Fruit fly (Drosophila melanogaster) whole organism, embryonic: ENCODE results near the gene Ugt305A1.

ENCODE experiments used
- CG11085 ChIP-seq: fragments of 200-800 bp; sonication (Bioruptor generic); IDR thresholded peaks from 2 replicates; pipeline ENCODE4 v1.3.6; 2022; ENCODE audit warnings: missing biosample characterization, missing genetic modification characterization
- CG11093 ChIP-seq: fragments of 200-800 bp; sonication (Bioruptor generic); IDR thresholded peaks from 3 replicates; pipeline ENCODE4 v1.3.6; 2022; ENCODE audit warnings: missing biosample characterization, missing genetic modification characterization
- CG12155 ChIP-seq: fragments of 200-800 bp; sonication (Bioruptor generic); optimal IDR thresholded peaks from 3 replicates; lab custom pipeline; 2016; ENCODE audit warnings: missing biosample characterization, missing genetic modification characterization
- CG13123 ChIP-seq: fragments of 200-800 bp; sonication (Bioruptor generic); optimal IDR thresholded peaks from 2 replicates; lab custom pipeline; 2016; ENCODE audit warnings: missing biosample characterization, missing genetic modification characterization
- CG13775 ChIP-seq: fragments of 200-800 bp; sonication (Bioruptor generic); optimal IDR thresholded peaks from 3 replicates; lab custom pipeline; 2017; ENCODE audit warnings: missing biosample characterization, mild to moderate bottlenecking, missing genetic modification characterization
- CG15073 ChIP-seq: fragments of 200-800 bp; sonication (Bioruptor generic); optimal IDR thresholded peaks from 2 replicates; lab custom pipeline; 2016; ENCODE audit warnings: missing biosample characterization, missing genetic modification characterization
- CG16779 ChIP-seq: fragments of 200-800 bp; sonication (Bioruptor generic); IDR thresholded peaks from 2 replicates; pipeline ENCODE4 v1.3.6; 2022; ENCODE audit warnings: missing biosample characterization, missing genetic modification characterization
- CG17328 ChIP-seq: fragments of 200-800 bp; sonication (Bioruptor generic); IDR thresholded peaks from 2 replicates; pipeline ENCODE4 v1.3.6; 2022; ENCODE audit warnings: missing biosample characterization, missing genetic modification characterization
- CG18262 ChIP-seq: fragments of 200-800 bp; optimal IDR thresholded peaks from 3 replicates; lab custom pipeline; 2019; ENCODE audit warnings: missing biosample characterization, mild to moderate bottlenecking, missing genetic modification characterization, moderate library complexity
- CG2120 ChIP-seq: fragments of 200-800 bp; sonication (Bioruptor generic); optimal IDR thresholded peaks from 3 replicates; lab custom pipeline; 2016; ENCODE audit warnings: missing biosample characterization, missing genetic modification characterization
- CG2712 ChIP-seq: fragments of 200-800 bp; optimal IDR thresholded peaks from 3 replicates; lab custom pipeline; 2019; ENCODE audit warnings: missing biosample characterization, mild to moderate bottlenecking, missing genetic modification characterization, moderate library complexity
- CG31441 ChIP-seq: fragments of 200-800 bp; sonication (Bioruptor generic); IDR thresholded peaks from 2 replicates; pipeline ENCODE4 v1.3.6; 2022; ENCODE audit warnings: missing biosample characterization, missing genetic modification characterization
- CG32767 ChIP-seq: fragments of 200-800 bp; sonication (Bioruptor generic); IDR thresholded peaks from 2 replicates; pipeline ENCODE4 v1.3.6; 2022; ENCODE audit warnings: missing biosample characterization, missing genetic modification characterization
- CG33557 ChIP-seq: fragments of 200-800 bp; sonication (Bioruptor generic); optimal IDR thresholded peaks from 2 replicates; lab custom pipeline; 2019; ENCODE audit warnings: missing biosample characterization, mild to moderate bottlenecking, missing genetic modification characterization, moderate library complexity
- CG4707 ChIP-seq: fragments of 200-800 bp; sonication (Bioruptor generic); optimal IDR thresholded peaks from 2 replicates; lab custom pipeline; 2018; ENCODE audit warnings: missing biosample characterization, mild to moderate bottlenecking, missing genetic modification characterization, moderate library complexity
- CG4730 ChIP-seq: fragments of 200-800 bp; sonication (Bioruptor generic); IDR thresholded peaks from 2 replicates; pipeline ENCODE4 v1.3.6; 2022; ENCODE audit warnings: missing biosample characterization, missing genetic modification characterization
- CG6765 ChIP-seq: fragments of 200-800 bp; sonication (Bioruptor generic); optimal IDR thresholded peaks from 3 replicates; lab custom pipeline; 2017; ENCODE audit warnings: missing biosample characterization, mild to moderate bottlenecking, missing genetic modification characterization
- CG9215 ChIP-seq: fragments of 200-800 bp; sonication (Bioruptor generic); IDR thresholded peaks from 2 replicates; pipeline ENCODE4 v1.3.6; 2022; ENCODE audit warnings: missing biosample characterization, missing genetic modification characterization
- Deaf1 ChIP-seq: fragments of 200-800 bp; optimal IDR thresholded peaks from 3 replicates; lab custom pipeline; 2019; ENCODE audit warnings: missing biosample characterization, mild to moderate bottlenecking, missing genetic modification characterization, moderate library complexity
- Dref ChIP-seq: fragments of 200-800 bp; sonication (Bioruptor generic); IDR thresholded peaks from 2 replicates; pipeline ENCODE4 v1.3.6; 2022; ENCODE audit warnings: missing biosample characterization, missing genetic modification characterization
- Ets65A ChIP-seq: fragments of 200-800 bp; sonication (Bioruptor generic); peaks from one replicate; lab custom pipeline; 2016; ENCODE audit warnings: missing biosample characterization, missing genetic modification characterization
- Hey ChIP-seq: fragments of 200-800 bp; sonication (Bioruptor generic); optimal IDR thresholded peaks from 3 replicates; lab custom pipeline; 2018; ENCODE audit warnings: missing biosample characterization, mild to moderate bottlenecking, missing genetic modification characterization
- Nf-YB ChIP-seq: fragments of 200-800 bp; sonication (Bioruptor generic); optimal IDR thresholded peaks from 3 replicates; lab custom pipeline; 2019; ENCODE audit warnings: missing biosample characterization, mild to moderate bottlenecking, missing genetic modification characterization, moderate library complexity
- Nf-YC ChIP-seq: fragments of 200-800 bp; optimal IDR thresholded peaks from 3 replicates; lab custom pipeline; 2019; ENCODE audit warnings: missing biosample characterization, mild to moderate bottlenecking, missing genetic modification characterization, moderate library complexity
- PHDP ChIP-seq: fragments of 200-800 bp; sonication (Bioruptor generic); optimal IDR thresholded peaks from 3 replicates; lab custom pipeline; 2018; ENCODE audit warnings: missing biosample characterization, mild to moderate bottlenecking, missing genetic modification characterization, moderate library complexity
- Sox102F ChIP-seq: fragments of 200-800 bp; sonication (Bioruptor generic); optimal IDR thresholded peaks from 2 replicates; lab custom pipeline; 2018; ENCODE audit warnings: missing biosample characterization, mild to moderate bottlenecking, missing genetic modification characterization, moderate library complexity
- Ssrp ChIP-seq: fragments of 200-800 bp; sonication (Bioruptor generic); optimal IDR thresholded peaks from 2 replicates; lab custom pipeline; 2018; ENCODE audit warnings: missing biosample characterization, mild to moderate bottlenecking, missing genetic modification characterization, moderate library complexity
- abd-A ChIP-seq: fragments of 200-800 bp; sonication (Bioruptor generic); optimal IDR thresholded peaks from 3 replicates; lab custom pipeline; 2019; ENCODE audit warnings: missing biosample characterization, mild to moderate bottlenecking, missing genetic modification characterization, moderate library complexity
- ac ChIP-seq: fragments of 200-800 bp; sonication (Bioruptor generic); optimal IDR thresholded peaks from 3 replicates; lab custom pipeline; 2017; ENCODE audit warnings: missing biosample characterization, mild to moderate bottlenecking, missing genetic modification characterization
- ap ChIP-seq: fragments of 200-800 bp; sonication (Bioruptor generic); IDR thresholded peaks from 2 replicates; pipeline ENCODE4 v1.3.6; 2022; ENCODE audit warnings: missing biosample characterization, missing genetic modification characterization
- cg ChIP-seq: fragments of 200-800 bp; sonication (Bioruptor generic); optimal IDR thresholded peaks from 3 replicates; lab custom pipeline; 2019; ENCODE audit warnings: missing biosample characterization, mild to moderate bottlenecking, missing genetic modification characterization, moderate library complexity
- chif ChIP-seq, 2 experiments: fragments of 200-800 bp; sonication (Bioruptor generic); optimal IDR thresholded peaks; 3 replicates each; lab custom pipeline; 2016; ENCODE audit warnings: missing biosample characterization in 2 of 2, missing genetic modification characterization in 2 of 2
- da ChIP-seq: fragments of 200-800 bp; sonication (Bioruptor generic); optimal IDR thresholded peaks from 2 replicates; lab custom pipeline; 2016; ENCODE audit warnings: missing biosample characterization, missing genetic modification characterization
- gcm2 ChIP-seq: fragments of 200-800 bp; sonication (Bioruptor generic); optimal IDR thresholded peaks from 2 replicates; lab custom pipeline; 2016; ENCODE audit warnings: missing biosample characterization, missing genetic modification characterization
- gsb-n ChIP-seq: fragments of 200-800 bp; sonication (Bioruptor generic); optimal IDR thresholded peaks from 3 replicates; lab custom pipeline; 2018; ENCODE audit warnings: missing biosample characterization, mild to moderate bottlenecking, missing genetic modification characterization
- knrl ChIP-seq: fragments of 200-800 bp; sonication (Bioruptor generic); IDR thresholded peaks from 3 replicates; pipeline ENCODE4 v1.3.6; 2022; ENCODE audit warnings: missing biosample characterization, missing genetic modification characterization; ENCODE audit not compliant: partially characterized antibody
- maf-S ChIP-seq: fragments of 200-800 bp; sonication (Bioruptor generic); optimal IDR thresholded peaks from 2 replicates; lab custom pipeline; 2016; ENCODE audit warnings: missing biosample characterization, missing genetic modification characterization
- mirr ChIP-seq: fragments of 200-800 bp; sonication (Bioruptor generic); optimal IDR thresholded peaks from 3 replicates; lab custom pipeline; 2018; ENCODE audit warnings: missing biosample characterization, mild to moderate bottlenecking, missing genetic modification characterization
- nerfin-1 ChIP-seq: fragments of 200-800 bp; sonication (Bioruptor generic); optimal IDR thresholded peaks from 3 replicates; lab custom pipeline; 2019; ENCODE audit warnings: missing biosample characterization, mild to moderate bottlenecking, missing genetic modification characterization, moderate library complexity
- pnt ChIP-seq: fragments of 200-800 bp; sonication (Bioruptor generic); optimal IDR thresholded peaks from 3 replicates; lab custom pipeline; 2016; ENCODE audit warnings: missing biosample characterization, missing genetic modification characterization
- pros ChIP-seq: fragments of 200-800 bp; sonication (Bioruptor generic); optimal IDR thresholded peaks from 3 replicates; lab custom pipeline; 2019; ENCODE audit warnings: missing biosample characterization, mild to moderate bottlenecking, missing genetic modification characterization, moderate library complexity
- pzg ChIP-seq: fragments of 200-800 bp; sonication (Bioruptor generic); optimal IDR thresholded peaks from 3 replicates; lab custom pipeline; 2018; ENCODE audit warnings: missing biosample characterization, mild to moderate bottlenecking, missing genetic modification characterization, moderate library complexity
- row ChIP-seq: fragments of 200-800 bp; sonication (Bioruptor generic); IDR thresholded peaks from 3 replicates; pipeline ENCODE4 v1.3.6; 2022; ENCODE audit warnings: missing biosample characterization, missing genetic modification characterization
- slbo ChIP-seq: fragments of 200-800 bp; sonication (Bioruptor generic); IDR thresholded peaks from 2 replicates; pipeline ENCODE4 v1.3.6; 2022; ENCODE audit warnings: missing biosample characterization, missing genetic modification characterization
- so ChIP-seq: fragments of 200-800 bp; sonication (Bioruptor generic); IDR thresholded peaks from 3 replicates; pipeline ENCODE4 v1.3.6; 2022; ENCODE audit warnings: missing biosample characterization, missing genetic modification characterization
- unc-4 ChIP-seq: fragments of 200-800 bp; sonication (Bioruptor generic); IDR thresholded peaks from 2 replicates; pipeline ENCODE4 v1.3.6; 2022; ENCODE audit warnings: missing biosample characterization, missing genetic modification characterization; ENCODE audit not compliant: partially characterized antibody
- vnd ChIP-seq: fragments of 200-800 bp; sonication (Bioruptor generic); IDR thresholded peaks from 3 replicates; pipeline ENCODE4 v1.3.6; 2022; ENCODE audit warnings: missing biosample characterization, missing genetic modification characterization; ENCODE audit not compliant: partially characterized antibody

The Ugt305A1 gene

DNA sequence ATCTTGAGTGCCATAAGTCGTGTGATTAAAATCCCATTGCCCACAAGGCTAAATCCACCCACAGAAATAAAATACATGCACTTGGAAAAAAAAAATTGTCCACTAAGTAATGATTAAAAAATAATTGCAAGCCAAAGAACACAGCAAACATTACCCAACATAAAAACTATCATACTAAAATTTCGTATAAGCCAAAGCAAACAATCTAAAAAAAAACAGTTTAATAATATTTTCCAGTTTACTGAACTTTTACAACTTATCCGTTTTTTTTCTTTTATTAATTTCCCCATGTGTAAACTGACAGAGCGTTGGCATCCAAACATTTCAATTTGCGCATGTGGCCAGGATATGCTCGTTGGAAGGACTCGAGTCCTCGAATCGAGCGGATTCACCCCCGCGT, 20.7 kb downstream of the Ugt305A1 start (continued):
- TF ChIP-seq unc-4 (GFP tag; lab: Robert Waterston, UW) (no peak), CG11085 (GFP tag; lab: Robert Waterston, UW) (no peak), CG2120 (GFP tag; lab: Kevin White, UChicago) (no peak), Sox102F (no peak), pros (GFP tag; lab: Kevin White, UChicago) (no peak), pzg (GFP tag; lab: Kevin White, UChicago) (no peak), da (no peak), CG33557 (no peak), slbo (GFP tag; lab: Robert Waterston, UW) (no peak)

DNA sequence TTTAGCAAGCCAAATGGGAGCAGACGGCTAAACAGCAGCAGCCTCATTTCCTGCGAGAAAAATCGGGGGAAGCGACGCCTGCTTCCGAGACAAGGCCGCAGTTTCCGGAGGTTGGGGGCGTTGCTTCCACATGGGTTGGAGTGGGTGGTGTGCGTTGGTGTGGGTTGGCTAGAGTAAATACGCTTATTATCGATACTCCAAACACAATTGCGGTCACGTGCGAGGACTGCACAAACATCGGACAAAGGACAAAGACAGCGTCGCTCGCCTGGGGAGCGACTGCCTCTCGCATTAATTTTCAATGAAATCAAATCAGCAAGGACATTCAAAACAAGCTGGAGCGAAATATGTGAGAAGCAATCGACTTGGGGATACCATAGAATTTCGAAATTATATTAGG, 21.7 kb downstream of the Ugt305A1 start:
- no peak for TF ChIP-seq CG9215
- TF ChIP-seq row (GFP tag; lab: Robert Waterston, UW): 0 out of 3 replicates have a peak, but pooled peaks have one; percentile 8
- TF ChIP-seq Hey (tag; lab: Kevin White, UChicago): peak; percentile 91

DNA sequence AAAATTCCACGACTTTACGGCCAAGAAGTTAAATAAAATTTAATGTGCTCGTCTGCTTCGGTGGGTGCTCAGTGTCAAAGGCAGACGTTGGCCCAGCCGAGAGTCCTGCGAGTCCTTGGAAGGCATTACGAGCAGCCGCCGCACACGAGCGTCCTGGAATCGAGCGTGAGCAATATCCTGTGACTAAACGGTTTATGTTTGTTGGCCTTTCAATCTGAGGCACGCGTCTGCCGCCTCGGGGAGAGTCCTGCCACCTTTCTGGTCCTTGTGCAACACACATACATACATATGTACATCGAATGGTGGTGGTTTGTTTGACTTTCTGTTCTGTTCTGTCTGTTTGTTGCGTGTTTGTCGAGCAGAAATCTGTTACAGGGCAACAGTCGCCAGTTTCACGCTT, 23.9 kb downstream of the Ugt305A1 start:
- TF ChIP-seq CG11093 (GFP tag; lab: Robert Waterston, UW) (no peak), Deaf1 (tag; lab: Kevin White, UChicago) (peak; percentile 28), pros (GFP tag; lab: Kevin White, UChicago) (peak; percentile 57), Hey (tag; lab: Kevin White, UChicago) (peak; percentile 94), knrl (GFP tag; lab: Robert Waterston, UW) (no peak), pnt (GFP tag; lab: Kevin White, UChicago) (no peak), CG12155 (GFP tag; lab: Kevin White, UChicago) (no peak), Dref (GFP tag; lab: Robert Waterston, UW) (0 out of 2 replicates have a peak, but pooled peaks have one; percentile 17), Ssrp (tag; lab: Kevin White, UChicago) (no peak), nerfin-1 (tag; lab: Kevin White, UChicago) (peak; percentile 10), gsb-n (tag; lab: Kevin White, UChicago) (peak; percentile 79), CG4730 (GFP tag; lab: Robert Waterston, UW) (no peak), pzg (GFP tag; lab: Kevin White, UChicago) (no peak), CG13123 (GFP tag; lab: Kevin White, UChicago) (no peak), PHDP (tag; lab: Kevin White, UChicago) (no peak), CG15073 (GFP tag; lab: Kevin White, UChicago) (no peak), CG17328 (GFP tag; lab: Robert Waterston, UW) (no peak), CG6765 (GFP tag; lab: Kevin White, UChicago) (no peak), CG31441 (no peak), gcm2 (GFP tag; lab: Kevin White, UChicago) (no peak), abd-A (peak; percentile 64)

DNA sequence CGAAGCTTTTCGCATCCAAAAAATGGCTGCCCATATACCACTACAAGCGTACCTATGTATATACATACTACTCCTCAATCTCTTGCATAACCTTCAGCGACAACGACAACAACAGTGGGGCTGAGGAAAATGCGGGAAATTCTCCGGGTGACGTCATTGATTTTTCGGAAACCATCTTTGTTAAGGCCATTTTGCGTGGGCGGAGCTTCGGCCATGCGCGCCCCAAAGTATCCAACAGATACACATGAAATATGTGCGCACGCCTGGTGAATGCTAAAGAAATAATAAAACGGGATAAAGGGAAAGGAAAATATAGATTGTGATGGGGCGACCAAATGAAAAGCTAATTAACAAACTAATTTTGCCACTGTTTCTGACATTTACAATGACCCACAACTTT, 26.3 kb downstream of the Ugt305A1 start:
- no peak for TF ChIP-seq chif (GFP tag; optimal IDR thresholded peaks at IDR 0.05; lab: Kevin White, UChicago)
- no peak for TF ChIP-seq CG18262 (tag; lab: Kevin White, UChicago)
- TF ChIP-seq ap: no peak
- no peak for TF ChIP-seq maf-S (GFP tag; lab: Kevin White, UChicago)
- peak; percentile 43; the same call in 1 of the 2 replicates for TF ChIP-seq CG32767 (GFP tag; lab: Robert Waterston, UW)
- no peak for TF ChIP-seq CG13775 (GFP tag; lab: Kevin White, UChicago)
- TF ChIP-seq CG2712 (tag; lab: Kevin White, UChicago): no peak
- TF ChIP-seq mirr (GFP tag; lab: Kevin White, UChicago): no peak
- TF ChIP-seq cg (GFP tag; lab: Kevin White, UChicago): no peak
- no peak for TF ChIP-seq CG4707 (GFP tag; lab: Kevin White, UChicago)
- TF ChIP-seq Nf-YC (tag; lab: Kevin White, UChicago): peak; percentile 77
- TF ChIP-seq CG16779: no peak
- no peak for TF ChIP-seq ac
- TF ChIP-seq Nf-YB (GFP tag; lab: Kevin White, UChicago): peak; percentile 30
- TF ChIP-seq Ets65A: no peak
- TF ChIP-seq vnd: no peak
- TF ChIP-seq slbo (GFP tag; lab: Robert Waterston, UW): no peak
- TF ChIP-seq so (GFP tag; lab: Robert Waterston, UW): no peak
